Fruit fly (Drosophila melanogaster): ENCODE data around the gene CG13607.

Gene CG13607

DNA sequence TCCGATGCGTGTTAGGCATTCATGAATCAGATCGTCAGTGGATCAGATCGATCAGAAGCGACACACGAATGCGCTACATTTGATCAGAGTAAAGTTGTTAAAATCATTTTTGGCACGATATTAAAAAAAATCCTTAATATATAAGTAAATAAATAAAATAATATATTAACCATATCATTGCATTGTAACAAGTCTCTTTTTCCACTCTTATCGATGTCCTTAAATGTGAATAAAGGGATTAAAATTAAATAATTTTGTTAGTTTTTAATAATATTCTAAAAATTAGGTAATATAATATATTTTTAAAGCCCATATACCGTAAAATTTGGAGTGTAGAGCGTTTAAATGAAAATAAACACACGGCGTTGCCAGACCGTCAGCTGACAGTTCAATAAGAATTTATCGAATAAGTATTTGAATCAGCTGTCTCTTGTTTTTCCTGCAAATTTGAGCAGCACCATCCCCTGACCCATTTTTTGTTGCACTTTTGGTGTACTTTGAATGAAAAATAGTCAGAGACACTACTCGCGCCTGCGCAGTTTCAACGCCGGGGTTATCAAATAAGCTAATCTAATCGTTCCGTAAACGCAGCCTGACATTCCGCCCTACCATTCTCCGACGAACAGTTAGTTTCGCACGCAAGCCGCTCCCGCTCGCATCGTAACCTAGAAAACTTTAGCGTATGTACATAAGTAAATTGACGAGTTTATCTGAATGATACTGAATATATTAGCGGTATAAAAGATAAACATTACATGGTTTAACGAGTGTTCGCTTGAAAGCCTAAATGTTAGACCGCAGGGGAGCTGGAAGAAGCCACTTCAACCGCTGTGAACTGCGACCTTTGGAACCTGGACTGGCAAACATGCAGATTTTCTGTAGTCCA is 36.0 kb upstream of the CG13607 start, which contains the start of the genes p38a and CG6178 (continued):
- TF ChIP-seq Ssrp (tag; optimal IDR thresholded peaks at IDR 0.05), result peak; percentile 99
- TF ChIP-seq CG17912 (GFP tag; optimal IDR thresholded peaks at IDR 0.05), result peak; percentile 91
- peak; percentile 33 for TF ChIP-seq Camta (GFP tag; optimal IDR thresholded peaks at IDR 0.05)
- TF ChIP-seq E2f2 (GFP tag; IDR thresholded peaks at IDR 0.05), result peak; percentile 82
- no peak for TF ChIP-seq Dfd (GFP tag; optimal IDR thresholded peaks at IDR 0.05)
- peak; percentile 84 for TF ChIP-seq dati (GFP tag; IDR thresholded peaks at IDR 0.05)
- TF ChIP-seq CG12744 (GFP tag; optimal IDR thresholded peaks at IDR 0.05), result no peak
- TF ChIP-seq sens-2 (GFP tag; IDR thresholded peaks at IDR 0.05), result peak; percentile 83
- peak; percentile 92 for TF ChIP-seq kay (GFP tag; optimal IDR thresholded peaks at IDR 0.05)
- peak; percentile 82 for TF ChIP-seq CG10462 (GFP tag; optimal IDR thresholded peaks at IDR 0.05)
- TF ChIP-seq Hmx (GFP tag; optimal IDR thresholded peaks at IDR 0.05), result no peak
- peak; percentile 97 for TF ChIP-seq ranshi (GFP tag; IDR thresholded peaks at IDR 0.05)
- peak; percentile 88 for TF ChIP-seq CG30020 (tag; optimal IDR thresholded peaks at IDR 0.05)
- peak; percentile 89 for TF ChIP-seq Chrac-16 (GFP tag; optimal IDR thresholded peaks at IDR 0.05)
- TF ChIP-seq rib (GFP tag; IDR thresholded peaks at IDR 0.05), result peak; percentile 92
- peak in 1 of 3 experiments; percentile 94 for TF ChIP-seq lola (GFP tag; optimal IDR thresholded peaks at IDR 0.05)
- TF ChIP-seq sim (GFP tag; IDR thresholded peaks at IDR 0.05), result peak; percentile 89
- peak; percentile 95 for TF ChIP-seq oc (tag; optimal IDR thresholded peaks at IDR 0.05)
- peak; percentile 93 for TF ChIP-seq zen (tag; optimal IDR thresholded peaks at IDR 0.05)
- TF ChIP-seq bbx (GFP tag; IDR thresholded peaks at IDR 0.05; ENCODE audit: partially characterized antibody), result no peak; the same call in 1 of the 2 replicates
- TF ChIP-seq gcm (GFP tag; optimal IDR thresholded peaks at IDR 0.05), result peak; percentile 98
- peak; percentile 83 for TF ChIP-seq CG10431 (GFP tag; optimal IDR thresholded peaks at IDR 0.05)
- TF ChIP-seq CG2889 (GFP tag; IDR thresholded peaks at IDR 0.05), result peak; percentile 94
- TF ChIP-seq Myb (GFP tag; optimal IDR thresholded peaks at IDR 0.05), result peak; percentile 33
- no peak for TF ChIP-seq gfzf (GFP tag; optimal IDR thresholded peaks at IDR 0.05)
- TF ChIP-seq CG11093 (GFP tag; IDR thresholded peaks at IDR 0.05), result peak; percentile 94
- peak; percentile 73 for TF ChIP-seq Mad (GFP tag; optimal IDR thresholded peaks at IDR 0.05)
- peak; percentile 96 for TF ChIP-seq Blimp-1 (GFP tag; optimal IDR thresholded peaks at IDR 0.05)
- peak; percentile 96 for TF ChIP-seq unpg (GFP tag; optimal IDR thresholded peaks at IDR 0.05)
- no peak for TF ChIP-seq CG8089 (GFP tag; optimal IDR thresholded peaks at IDR 0.05)
- TF ChIP-seq CG11247 (GFP tag; IDR thresholded peaks at IDR 0.05), result peak; percentile 95
- TF ChIP-seq usp (GFP tag; optimal IDR thresholded peaks at IDR 0.05), result no peak
- TF ChIP-seq crc (GFP tag; optimal IDR thresholded peaks at IDR 0.05), result no peak
- peak; percentile 95 for TF ChIP-seq CG30431 (GFP tag; optimal IDR thresholded peaks at IDR 0.05)
- TF ChIP-seq Lim3 (GFP tag; IDR thresholded peaks at IDR 0.05), result peak; percentile 94
- TF ChIP-seq sna (GFP tag; IDR thresholded peaks at IDR 0.05; ENCODE audit: partially characterized antibody), result no peak
- TF ChIP-seq CG1792 (GFP tag; optimal IDR thresholded peaks at IDR 0.05), result no peak
- peak; percentile 91 for TF ChIP-seq CG11723 (GFP tag; optimal IDR thresholded peaks at IDR 0.05)
- peak; percentile 82 for TF ChIP-seq sens (GFP tag)
- TF ChIP-seq CG12391 (tag; optimal IDR thresholded peaks at IDR 0.05), result peak; percentile 98
- TF ChIP-seq CG13287 (GFP tag; IDR thresholded peaks at IDR 0.05; ENCODE audit: partially characterized antibody), result no peak
- peak; percentile 78 for TF ChIP-seq CG8765 (GFP tag; IDR thresholded peaks at IDR 0.05)
- peak; percentile 74 for TF ChIP-seq MTF-1 (GFP tag; optimal IDR thresholded peaks at IDR 0.05; ENCODE audit: borderline replicate concordance)
- peak; percentile 94 for TF ChIP-seq ken (GFP tag; IDR thresholded peaks at IDR 0.05)
- TF ChIP-seq Deaf1 (tag; optimal IDR thresholded peaks at IDR 0.05), result peak; percentile 89
- TF ChIP-seq CG18764 (GFP tag; optimal IDR thresholded peaks at IDR 0.05), result peak; percentile 86
- TF ChIP-seq CG9817 (tag; optimal IDR thresholded peaks at IDR 0.05), result peak; percentile 98
- peak; percentile 59 for TF ChIP-seq Dp (GFP tag; optimal IDR thresholded peaks at IDR 0.05)
- TF ChIP-seq Hey (tag; optimal IDR thresholded peaks at IDR 0.05), result peak; percentile 53
